Worm (Caenorhabditis elegans) whole organism, L4 larva: ENCODE data around the gene VW02B12L.2.

Source experiments
- F26F4.8 ChIP-seq: fragments of 200-800 bp; sonication (Bioruptor generic); conservative IDR thresholded peaks from 2 replicates; pipeline ENCODE4 v1.3.6; 2022; ENCODE audit warnings: missing genetic modification characterization, missing compliant biosample characterization
- F37D6.2 ChIP-seq: sonication (generic microtip); optimal IDR thresholded peaks from 2 replicates; lab custom pipeline; 2016; ENCODE audit warnings: mild to moderate bottlenecking, missing genetic modification characterization, missing compliant biosample characterization
- F44E2.7 ChIP-seq: fragments of 200-800 bp; sonication (Bioruptor generic); IDR thresholded peaks from 2 replicates; pipeline ENCODE4 v2.1.2; 2022; ENCODE audit warnings: missing genetic modification characterization, missing compliant biosample characterization
- F49E8.2 ChIP-seq: sonication (generic microtip); optimal IDR thresholded peaks from 2 replicates; lab custom pipeline; 2016; ENCODE audit warnings: missing compliant biosample characterization, mild to moderate bottlenecking, missing genetic modification characterization, borderline replicate concordance
- T20F7.1 ChIP-seq: fragments of 200-800 bp; sonication (Bioruptor generic); optimal IDR thresholded peaks from 2 replicates; lab custom pipeline; 2018; ENCODE audit warnings: mild to moderate bottlenecking, missing genetic modification characterization, missing compliant biosample characterization
- T26A8.4 ChIP-seq: fragments of 200-800 bp; sonication (Bioruptor generic); IDR thresholded peaks from 2 replicates; pipeline ENCODE4 v1.3.6; 2022; ENCODE audit warnings: missing genetic modification characterization, missing compliant biosample characterization
- ZK546.5 ChIP-seq, 2 experiments: sonication (generic microtip); optimal IDR thresholded peaks; 2 replicates each; lab custom pipeline; 2017; ENCODE audit warnings: missing biosample characterization in 2 of 2, missing genetic modification characterization in 2 of 2
- aha-1 ChIP-seq: fragments of 150-350 bp; peaks from one replicate; lab custom pipeline; 2014; ENCODE audit warnings: missing biosample characterization, missing genetic modification characterization
- ama-1 ChIP-seq: fragments of 150-350 bp; optimal IDR thresholded peaks from 2 replicates; lab custom pipeline; 2014; ENCODE audit warnings: inconsistent platforms, mixed read lengths
- arid-1 ChIP-seq: fragments of 200-800 bp; sonication (Bioruptor generic); conservative IDR thresholded peaks from 2 replicates; pipeline ENCODE4 v1.3.6; 2022; ENCODE audit warnings: missing genetic modification reagents, missing genetic modification characterization, missing compliant biosample characterization
- ceh-20 ChIP-seq: fragments of 200-800 bp; sonication (Bioruptor generic); IDR thresholded peaks from 2 replicates; pipeline ENCODE4 v1.3.6; 2022; ENCODE audit warnings: missing genetic modification reagents, missing genetic modification characterization, missing compliant biosample characterization
- ceh-28 ChIP-seq: fragments of 150-350 bp; optimal IDR thresholded peaks from 2 replicates; lab custom pipeline; 2014; ENCODE audit warnings: missing biosample characterization, missing genetic modification reagents, missing genetic modification characterization
- ceh-44 ChIP-seq: fragments of 200-800 bp; sonication (Bioruptor generic); IDR thresholded peaks from 2 replicates; pipeline ENCODE4 v1.3.6; 2022; ENCODE audit warnings: missing genetic modification reagents, missing genetic modification characterization, missing compliant biosample characterization
- ceh-82 ChIP-seq: sonication (generic microtip); optimal IDR thresholded peaks from 2 replicates; lab custom pipeline; 2017; ENCODE audit warnings: missing biosample characterization, missing genetic modification characterization
- daf-19 ChIP-seq: fragments of 200-800 bp; sonication (Bioruptor generic); conservative IDR thresholded peaks from 2 replicates; pipeline ENCODE4 v1.3.6; 2022; ENCODE audit warnings: missing genetic modification characterization, missing compliant biosample characterization
- daf-8 ChIP-seq: fragments of 200-800 bp; sonication (Bioruptor generic); IDR thresholded peaks from 2 replicates; pipeline ENCODE4 v1.3.6; 2022; ENCODE audit warnings: missing genetic modification characterization, missing compliant biosample characterization
- dmd-6 ChIP-seq: fragments of 200-800 bp; sonication (Bioruptor generic); IDR thresholded peaks from 2 replicates; pipeline ENCODE4 v1.3.6; 2022; ENCODE audit warnings: missing genetic modification reagents, missing genetic modification characterization, missing compliant biosample characterization
- duxl-1 ChIP-seq: sonication (generic microtip); optimal IDR thresholded peaks from 2 replicates; lab custom pipeline; 2016; ENCODE audit warnings: mild to moderate bottlenecking, missing genetic modification characterization, moderate library complexity, missing compliant biosample characterization; ENCODE audit not compliant: poor library complexity
- egl-27 ChIP-seq: sonication (generic microtip); optimal IDR thresholded peaks from 3 replicates; lab custom pipeline; 2017; ENCODE audit warnings: missing biosample characterization, missing genetic modification reagents, missing genetic modification characterization
- fkh-10 ChIP-seq: fragments of 150-350 bp; optimal IDR thresholded peaks from 2 replicates; lab custom pipeline; 2014; ENCODE audit warnings: missing biosample characterization, missing genetic modification reagents, missing genetic modification characterization
- fos-1 ChIP-seq: fragments of 150-350 bp; optimal IDR thresholded peaks from 2 replicates; lab custom pipeline; 2014; ENCODE audit warnings: missing biosample characterization, missing genetic modification characterization
- hif-1 ChIP-seq, 2 experiments: sonication (generic microtip); optimal IDR thresholded peaks; 2 replicates each; lab custom pipeline; 2016 to 2017; ENCODE audit warnings: missing compliant biosample characterization in 2 of 2, missing genetic modification characterization in 2 of 2, missing genetic modification reagents in 2 of 2, missing genotype in 2 of 2, mild to moderate bottlenecking in 1 of 2
- hlh-11 ChIP-seq: fragments of 200-800 bp; sonication (Bioruptor generic); optimal IDR thresholded peaks from 2 replicates; lab custom pipeline; 2018; ENCODE audit warnings: mild to moderate bottlenecking, missing genetic modification characterization, missing compliant biosample characterization
- hmg-1.1 ChIP-seq: fragments of 200-800 bp; sonication (Bioruptor generic); IDR thresholded peaks from 2 replicates; pipeline ENCODE4 v1.3.6; 2022; ENCODE audit warnings: missing genetic modification reagents, missing genetic modification characterization, missing compliant biosample characterization
- jun-1 ChIP-seq: fragments of 150-350 bp; optimal IDR thresholded peaks from 2 replicates; lab custom pipeline; 2014; ENCODE audit warnings: missing biosample characterization, missing genetic modification reagents, missing genetic modification characterization
- lim-7 ChIP-seq: fragments of 200-800 bp; sonication (Bioruptor generic); IDR thresholded peaks from 2 replicates; pipeline ENCODE4 v1.3.6; 2022; ENCODE audit warnings: missing genetic modification characterization, missing compliant biosample characterization
- lin-13 ChIP-seq: fragments of 150-350 bp; optimal IDR thresholded peaks from 2 replicates; lab custom pipeline; 2014; ENCODE audit warnings: missing biosample characterization, missing genetic modification reagents, missing genetic modification characterization
- lin-38 ChIP-seq: fragments of 200-800 bp; sonication (Bioruptor generic); IDR thresholded peaks from 2 replicates; pipeline ENCODE4 v1.3.6; 2022; ENCODE audit warnings: missing genetic modification reagents, missing genetic modification characterization, missing compliant biosample characterization
- madf-9 ChIP-seq: fragments of 200-800 bp; sonication (Bioruptor generic); conservative IDR thresholded peaks from 2 replicates; pipeline ENCODE4 v1.3.6; 2022; ENCODE audit warnings: missing genetic modification reagents, missing genetic modification characterization, missing compliant biosample characterization
- mdt-29 ChIP-seq: fragments of 200-800 bp; sonication (Bioruptor generic); IDR thresholded peaks from 2 replicates; pipeline ENCODE4 v1.3.6; 2022; ENCODE audit warnings: missing genetic modification reagents, missing genetic modification characterization, missing compliant biosample characterization
- mep-1 ChIP-seq: fragments of 150-350 bp; sonication (generic microtip); optimal IDR thresholded peaks from 3 replicates; lab custom pipeline; 2014; ENCODE audit warnings: missing biosample characterization, missing genetic modification characterization
- nhr-10 ChIP-seq: fragments of 150-350 bp; optimal IDR thresholded peaks from 2 replicates; lab custom pipeline; 2014; ENCODE audit warnings: missing biosample characterization, missing genetic modification characterization
- nhr-11 ChIP-seq: fragments of 150-350 bp; optimal IDR thresholded peaks from 2 replicates; lab custom pipeline; 2014; ENCODE audit warnings: missing biosample characterization, missing genetic modification characterization
- nhr-111 ChIP-seq: fragments of 200-800 bp; sonication (Bioruptor generic); optimal IDR thresholded peaks from 2 replicates; lab custom pipeline; 2018; ENCODE audit warnings: mild to moderate bottlenecking, missing genetic modification characterization, missing compliant biosample characterization
- nhr-41 ChIP-seq: fragments of 200-800 bp; sonication (Bioruptor generic); IDR thresholded peaks from 2 replicates; pipeline ENCODE4 v1.3.6; 2022; ENCODE audit warnings: missing genetic modification reagents, missing genetic modification characterization, missing compliant biosample characterization
- nhr-42 ChIP-seq: fragments of 200-800 bp; sonication (Bioruptor generic); IDR thresholded peaks from 2 replicates; pipeline ENCODE4 v1.3.6; 2022; ENCODE audit warnings: missing genetic modification characterization, missing compliant biosample characterization
- nhr-76 ChIP-seq: fragments of 150-350 bp; optimal IDR thresholded peaks from 2 replicates; lab custom pipeline; 2014; ENCODE audit warnings: missing biosample characterization, missing genetic modification characterization
- php-3 ChIP-seq: fragments of 200-800 bp; sonication (Bioruptor generic); IDR thresholded peaks from 2 replicates; pipeline ENCODE4 v1.3.6; 2022; ENCODE audit warnings: missing genetic modification reagents, missing genetic modification characterization, missing compliant biosample characterization
- pqm-1 ChIP-seq: sonication (generic microtip); optimal IDR thresholded peaks from 2 replicates; lab custom pipeline; 2017; ENCODE audit warnings: missing biosample characterization, missing genetic modification characterization
- set-16 ChIP-seq: fragments of 200-800 bp; sonication (Bioruptor generic); IDR thresholded peaks from 2 replicates; pipeline ENCODE4 v1.3.6; 2022; ENCODE audit warnings: missing genetic modification reagents, missing genetic modification characterization, missing compliant biosample characterization
- skn-1 ChIP-seq: fragments of 150-350 bp; optimal IDR thresholded peaks from 2 replicates; lab custom pipeline; 2014; ENCODE audit warnings: missing biosample characterization, missing genetic modification characterization
- snpc-1.2 ChIP-seq: fragments of 200-800 bp; sonication (Bioruptor generic); IDR thresholded peaks from 2 replicates; pipeline ENCODE4 v1.3.6; 2022; ENCODE audit warnings: missing genetic modification reagents, missing genetic modification characterization, missing compliant biosample characterization
- spr-1 ChIP-seq: sonication (generic microtip); optimal IDR thresholded peaks from 2 replicates; lab custom pipeline; 2016; ENCODE audit warnings: mild to moderate bottlenecking, missing genetic modification characterization, missing compliant biosample characterization
- unc-130 ChIP-seq: sonication (generic microtip); optimal IDR thresholded peaks from 2 replicates; lab custom pipeline; 2016; ENCODE audit warnings: missing genetic modification reagents, missing genetic modification characterization, missing compliant biosample characterization
- zfp-3 ChIP-seq: fragments of 200-800 bp; sonication (Bioruptor generic); conservative IDR thresholded peaks from 2 replicates; pipeline ENCODE4 v1.3.6; 2022; ENCODE audit warnings: missing genetic modification reagents, missing genetic modification characterization, missing compliant biosample characterization
- zip-11 ChIP-seq: fragments of 200-800 bp; sonication (Bioruptor generic); IDR thresholded peaks from 2 replicates; pipeline ENCODE4 v1.3.6; 2022; ENCODE audit warnings: missing genetic modification characterization, missing compliant biosample characterization
- zip-2 ChIP-seq: fragments of 150-350 bp; optimal IDR thresholded peaks from 2 replicates; lab custom pipeline; 2014; ENCODE audit warnings: missing biosample characterization, missing genetic modification characterization
- ztf-11 ChIP-seq: fragments of 150-350 bp; optimal IDR thresholded peaks from 2 replicates; lab custom pipeline; 2014; ENCODE audit warnings: missing biosample characterization, missing genetic modification characterization
- ztf-7 ChIP-seq: fragments of 150-350 bp; optimal IDR thresholded peaks from 2 replicates; lab custom pipeline; 2014; ENCODE audit warnings: missing biosample characterization, missing genetic modification characterization

Gene VW02B12L.2

DNA sequence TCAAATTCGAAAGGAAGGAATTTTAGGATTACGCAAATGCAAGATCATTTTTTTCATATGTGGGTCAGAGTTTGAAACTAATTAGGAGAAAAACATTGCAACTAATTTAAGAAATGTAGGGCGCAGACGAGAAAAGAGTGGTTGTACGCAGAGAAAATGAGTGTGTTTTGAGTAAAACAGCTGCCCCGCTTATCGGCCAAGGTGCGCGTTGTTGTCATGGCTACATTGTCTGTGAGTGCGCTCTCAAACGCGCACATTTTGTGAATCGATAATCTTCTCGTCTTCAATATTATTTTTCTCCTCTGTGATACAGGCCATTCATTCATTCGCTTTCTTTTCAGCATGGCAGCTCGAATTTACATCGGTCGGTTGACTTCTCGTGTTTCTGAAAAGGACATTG is 13.5 kb upstream of the VW02B12L.2 start:
- peak; percentile 13; the same call in 1 of the 2 replicates for TF ChIP-seq dmd-6 (GFP tag; lab: Robert Waterston, UW)
- TF ChIP-seq ceh-20 = no peak
- TF ChIP-seq unc-130 = no peak
- no peak for TF ChIP-seq aha-1 (tag; lab: Kevin White, UChicago)
- TF ChIP-seq nhr-111 (GFP tag; lab: Kevin White, UChicago) = no peak
- no peak for TF ChIP-seq daf-8
- no peak for TF ChIP-seq lim-7
- no peak for TF ChIP-seq pqm-1 (tag; lab: Kevin White, UChicago)
- TF ChIP-seq ztf-7 (tag; lab: Kevin White, UChicago) = no peak
- TF ChIP-seq hmg-1.1 (GFP tag; lab: Robert Waterston, UW) = 0 out of 2 replicates have a peak, but pooled peaks have one; percentile 10
- no peak for TF ChIP-seq spr-1 (tag; lab: Kevin White, UChicago)
- TF ChIP-seq madf-9 (GFP tag; lab: Robert Waterston, UW) = no peak
- TF ChIP-seq fos-1 (tag; lab: Kevin White, UChicago) = no peak
- no peak for TF ChIP-seq daf-19 (GFP tag; lab: Robert Waterston, UW)

DNA sequence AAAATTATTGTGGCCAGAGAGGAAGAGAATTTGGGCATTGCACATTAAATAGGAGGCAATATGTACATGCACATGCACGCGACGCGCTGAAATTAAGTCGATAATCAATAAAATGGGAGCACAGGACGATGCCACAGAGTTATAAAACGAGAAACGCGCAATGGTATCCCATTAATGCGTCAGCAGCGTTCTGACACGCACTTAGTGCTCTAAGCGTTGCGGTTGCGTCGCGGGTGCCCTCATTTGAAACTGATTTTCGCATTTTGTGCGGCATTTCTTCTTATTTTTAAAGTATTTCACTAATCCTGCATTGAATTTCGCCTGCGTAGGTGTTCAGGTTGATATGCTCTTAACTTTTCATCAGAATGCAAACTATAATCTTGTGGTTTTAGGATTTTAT is 12.9 kb upstream of the VW02B12L.2 start, which contains the start of gene rsp-1:
Gene rsp-1, plus strand, starts transcription at position 338 of the 400 bp plus-strand sequence.
- TF ChIP-seq lim-7 (no peak), daf-19 (GFP tag; lab: Robert Waterston, UW) (peak; percentile 81), duxl-1 (tag; lab: Kevin White, UChicago) (peak; percentile 85), zip-2 (tag; lab: Kevin White, UChicago) (peak; percentile 55), ztf-7 (tag; lab: Kevin White, UChicago) (peak; percentile 23), jun-1 (tag; lab: Kevin White, UChicago) (peak; percentile 72), arid-1 (GFP tag; lab: Robert Waterston, UW) (peak; percentile 88), ama-1 (lab: Kevin White, UChicago) (peak; percentile 35), T26A8.4 (GFP tag; lab: Robert Waterston, UW) (peak; percentile 84), ceh-44 (GFP tag; lab: Robert Waterston, UW) (peak; percentile 62; the same call in 1 of the 2 replicates), skn-1 (tag; lab: Kevin White, UChicago) (no peak), nhr-41 (GFP tag; lab: Robert Waterston, UW) (no peak), lin-38 (GFP tag; lab: Robert Waterston, UW) (peak; percentile 89), nhr-11 (tag; lab: Kevin White, UChicago) (peak; percentile 77), ceh-28 (tag; lab: Kevin White, UChicago) (peak; percentile 48), F44E2.7 (GFP tag; lab: Robert Waterston, UW) (0 out of 2 replicates have a peak, but pooled peaks have one; percentile 49), hif-1 (tag; optimal IDR thresholded peaks at IDR 0.05; lab: Kevin White, UChicago) (peak; percentile 3 to 79), zfp-3 (peak; percentile 79; the same call in 1 of the 2 replicates), fkh-10 (GFP tag; lab: Kevin White, UChicago) (peak; percentile 60), F26F4.8 (GFP tag; lab: Robert Waterston, UW) (no peak), nhr-42 (GFP tag; lab: Robert Waterston, UW) (peak; percentile 89), nhr-76 (tag; lab: Kevin White, UChicago) (no peak), ceh-82 (no peak), set-16 (0 out of 2 replicates have a peak, but pooled peaks have one; percentile 7), F37D6.2 (tag; lab: Kevin White, UChicago) (peak; percentile 78), F49E8.2 (tag; lab: Kevin White, UChicago) (peak; percentile 34), hmg-1.1 (GFP tag; lab: Robert Waterston, UW) (peak; percentile 90), lin-13 (GFP tag; lab: Kevin White, UChicago) (peak; percentile 93), spr-1 (tag; lab: Kevin White, UChicago) (peak; percentile 80), mep-1 (peak; percentile 95), ztf-11 (no peak), madf-9 (GFP tag; lab: Robert Waterston, UW) (peak; percentile 75; the same call in 1 of the 2 replicates), egl-27 (tag; lab: Kevin White, UChicago) (no peak), T20F7.1 (GFP tag; lab: Kevin White, UChicago) (peak; percentile 90), unc-130 (peak; percentile 44), nhr-10 (tag; lab: Kevin White, UChicago) (no peak), zip-11 (GFP tag; lab: Robert Waterston, UW) (no peak), aha-1 (tag; lab: Kevin White, UChicago) (peak; percentile 96), ZK546.5 (tag; optimal IDR thresholded peaks at IDR 0.05; lab: Kevin White, UChicago) (no peak), hlh-11 (tag; lab: Kevin White, UChicago) (peak; percentile 91), snpc-1.2 (peak; percentile 53; the same call in 1 of the 2 replicates), pqm-1 (tag; lab: Kevin White, UChicago) (peak; percentile 41), php-3 (peak; percentile 76), mdt-29 (GFP tag; lab: Robert Waterston, UW) (0 out of 2 replicates have a peak, but pooled peaks have one; percentile 11)
